Fruit fly (Drosophila melanogaster) whole organism, embryonic: ENCODE data around the gene CG42272.

Experiments
- Aef1 ChIP-seq: fragments of 200-800 bp; sonication (Bioruptor generic); IDR thresholded peaks from 3 replicates; pipeline ENCODE4 v1.3.6; 2022; ENCODE audit warnings: missing biosample characterization, missing genetic modification characterization
- B-H1 ChIP-seq: fragments of 200-800 bp; sonication (Bioruptor generic); IDR thresholded peaks from 3 replicates; pipeline ENCODE4 v1.3.6; 2022; ENCODE audit warnings: missing biosample characterization, missing genetic modification characterization
- Bdp1 ChIP-seq: fragments of 200-800 bp; sonication (Bioruptor generic); optimal IDR thresholded peaks from 3 replicates; lab custom pipeline; 2016; ENCODE audit warnings: missing biosample characterization, missing genetic modification characterization
- C15 ChIP-seq: fragments of 200-800 bp; sonication (Bioruptor generic); IDR thresholded peaks from 3 replicates; pipeline ENCODE4 v1.3.6; 2022; ENCODE audit warnings: missing biosample characterization, missing genetic modification characterization
- CG10321 ChIP-seq: fragments of 200-800 bp; sonication (Bioruptor generic); IDR thresholded peaks from 2 replicates; pipeline ENCODE4 v1.3.6; 2022; ENCODE audit warnings: missing biosample characterization, missing genetic modification characterization
- CG13287 ChIP-seq: fragments of 200-800 bp; sonication (Bioruptor generic); IDR thresholded peaks from 2 replicates; pipeline ENCODE4 v1.3.6; 2022; ENCODE audit warnings: missing biosample characterization, missing genetic modification characterization; ENCODE audit not compliant: partially characterized antibody
- CG15696 ChIP-seq: fragments of 200-800 bp; sonication (Bioruptor generic); optimal IDR thresholded peaks from 2 replicates; lab custom pipeline; 2019; ENCODE audit warnings: missing biosample characterization, mild to moderate bottlenecking, missing genetic modification characterization, moderate library complexity
- CG17328 ChIP-seq: fragments of 200-800 bp; sonication (Bioruptor generic); IDR thresholded peaks from 2 replicates; pipeline ENCODE4 v1.3.6; 2022; ENCODE audit warnings: missing biosample characterization, missing genetic modification characterization
- CG17802 ChIP-seq: fragments of 200-800 bp; sonication (Bioruptor generic); optimal IDR thresholded peaks from 2 replicates; lab custom pipeline; 2018; ENCODE audit warnings: missing biosample characterization, mild to moderate bottlenecking, missing genetic modification characterization, moderate library complexity
- CG18764 ChIP-seq: fragments of 200-800 bp; sonication (Bioruptor generic); optimal IDR thresholded peaks from 3 replicates; lab custom pipeline; 2016; ENCODE audit warnings: missing biosample characterization, missing genetic modification characterization
- CG3726 ChIP-seq: fragments of 200-800 bp; sonication (Bioruptor generic); IDR thresholded peaks from 3 replicates; pipeline ENCODE4, ENCODE4 v1.3.6; 2022; ENCODE audit warnings: missing biosample characterization, missing genetic modification characterization
- CG4707 ChIP-seq: fragments of 200-800 bp; sonication (Bioruptor generic); optimal IDR thresholded peaks from 2 replicates; lab custom pipeline; 2018; ENCODE audit warnings: missing biosample characterization, mild to moderate bottlenecking, missing genetic modification characterization, moderate library complexity
- CG4730 ChIP-seq: fragments of 200-800 bp; sonication (Bioruptor generic); IDR thresholded peaks from 2 replicates; pipeline ENCODE4 v1.3.6; 2022; ENCODE audit warnings: missing biosample characterization, missing genetic modification characterization
- CG6175 ChIP-seq: fragments of 200-800 bp; sonication (Bioruptor generic); IDR thresholded peaks from 3 replicates; pipeline ENCODE4 v1.3.6; 2022; ENCODE audit warnings: missing biosample characterization, missing genetic modification characterization
- CG6791 ChIP-seq: fragments of 200-800 bp; sonication (Bioruptor generic); IDR thresholded peaks from 3 replicates; pipeline ENCODE4 v1.3.6; 2022; ENCODE audit warnings: missing biosample characterization, missing genetic modification characterization; ENCODE audit not compliant: partially characterized antibody
- CG7357 ChIP-seq: fragments of 200-800 bp; sonication (Bioruptor generic); IDR thresholded peaks from 3 replicates; pipeline ENCODE4 v1.3.6; 2022; ENCODE audit warnings: missing biosample characterization, missing genetic modification characterization
- CG8944 ChIP-seq: fragments of 200-800 bp; sonication (Bioruptor generic); optimal IDR thresholded peaks from 3 replicates; lab custom pipeline; 2016; ENCODE audit warnings: missing biosample characterization, missing genetic modification characterization
- Dek ChIP-seq: fragments of 200-800 bp; sonication (Bioruptor generic); optimal IDR thresholded peaks from 3 replicates; lab custom pipeline; 2019; ENCODE audit warnings: missing biosample characterization, mild to moderate bottlenecking, missing genetic modification characterization, moderate library complexity
- Dip2 ChIP-seq: fragments of 200-800 bp; sonication (Bioruptor generic); IDR thresholded peaks from 2 replicates; pipeline ENCODE4 v1.3.6; 2022; ENCODE audit warnings: missing biosample characterization, missing genetic modification characterization
- E2f2 ChIP-seq: fragments of 200-800 bp; sonication (Bioruptor generic); IDR thresholded peaks from 2 replicates; pipeline ENCODE4 v1.3.6; 2022; ENCODE audit warnings: missing biosample characterization, missing genetic modification characterization
- Eip74EF ChIP-seq, 2 experiments: fragments of 200-800 bp in 1 of 2; fragments of >200 bp in 1 of 2; sonication (Bioruptor generic) in 1 of 2; optimal IDR thresholded peaks; 2 replicates each; lab custom pipeline; 2017 to 2019; ENCODE audit warnings: missing biosample characterization in 2 of 2, missing genetic modification characterization in 2 of 2, mild to moderate bottlenecking in 1 of 2, moderate library complexity in 1 of 2
- Elba2 ChIP-seq: fragments of 200-800 bp; sonication (Bioruptor generic); optimal IDR thresholded peaks from 3 replicates; lab custom pipeline; 2016; ENCODE audit warnings: missing biosample characterization, missing genetic modification characterization
- Fer3 ChIP-seq: fragments of 200-800 bp; sonication (Bioruptor generic); optimal IDR thresholded peaks from 2 replicates; lab custom pipeline; 2018; ENCODE audit warnings: missing biosample characterization, mild to moderate bottlenecking, missing genetic modification characterization, moderate library complexity
- HmgD ChIP-seq: fragments of 200-800 bp; sonication (Bioruptor generic); optimal IDR thresholded peaks from 3 replicates; lab custom pipeline; 2016; ENCODE audit warnings: missing biosample characterization, missing genetic modification characterization
- HmgZ ChIP-seq: fragments of 200-800 bp; sonication (Bioruptor generic); optimal IDR thresholded peaks from 2 replicates; lab custom pipeline; 2018; ENCODE audit warnings: missing biosample characterization, mild to moderate bottlenecking, missing genetic modification characterization
- Hr3 ChIP-seq: fragments of 200-800 bp; sonication (Bioruptor generic); optimal IDR thresholded peaks from 3 replicates; lab custom pipeline; 2016; ENCODE audit warnings: missing biosample characterization, missing genetic modification characterization
- Hr78 ChIP-seq, 2 experiments: fragments of 200-800 bp in 1 of 2; fragments of >200 bp in 1 of 2; sonication (Bioruptor generic) in 1 of 2; optimal IDR thresholded peaks; 2 replicates each; lab custom pipeline; 2017 to 2019; ENCODE audit warnings: missing biosample characterization in 2 of 2, missing genetic modification characterization in 2 of 2, mild to moderate bottlenecking in 1 of 2, moderate library complexity in 1 of 2
- Max ChIP-seq: fragments of 200-800 bp; sonication (Bioruptor generic); optimal IDR thresholded peaks from 2 replicates; lab custom pipeline; 2016; ENCODE audit warnings: missing biosample characterization, mild to moderate bottlenecking, missing genetic modification characterization
- Trl ChIP-seq, 3 experiments: fragments of >200 bp in 2 of 3; fragments of 200-800 bp in 1 of 3; sonication (Bioruptor generic) in 1 of 3; optimal IDR thresholded peaks; 2 replicates in 1 of 3; 3 replicates in 2 of 3; lab custom pipeline; 2016 to 2017; ENCODE audit warnings: missing biosample characterization in 1 of 3, missing genetic modification characterization in 1 of 3
- YL-1 ChIP-seq: fragments of 200-800 bp; sonication (Bioruptor generic); optimal IDR thresholded peaks from 3 replicates; lab custom pipeline; 2017; ENCODE audit warnings: missing biosample characterization, mild to moderate bottlenecking, missing genetic modification characterization
- cad ChIP-seq: fragments of >200 bp; optimal IDR thresholded peaks from 2 replicates; lab custom pipeline; 2017; ENCODE audit warnings: missing biosample characterization, missing genetic modification characterization
- disco-r ChIP-seq: fragments of 200-800 bp; sonication (Bioruptor generic); optimal IDR thresholded peaks from 2 replicates; lab custom pipeline; 2016; ENCODE audit warnings: missing biosample characterization, missing genetic modification characterization
- dmrt99B ChIP-seq: fragments of 200-800 bp; sonication (Bioruptor generic); optimal IDR thresholded peaks from 2 replicates; lab custom pipeline; 2018; ENCODE audit warnings: missing biosample characterization, mild to moderate bottlenecking, missing genetic modification characterization, moderate library complexity
- dysf ChIP-seq: fragments of 200-800 bp; sonication (Bioruptor generic); IDR thresholded peaks from 3 replicates; pipeline ENCODE4 v1.3.6; 2022; ENCODE audit warnings: missing biosample characterization, missing genetic modification characterization
- fu2 ChIP-seq: fragments of 200-800 bp; sonication (Bioruptor generic); optimal IDR thresholded peaks from 2 replicates; lab custom pipeline; 2016; ENCODE audit warnings: missing biosample characterization, missing genetic modification characterization
- hb ChIP-seq: fragments of 200-800 bp; sonication (Bioruptor generic); IDR thresholded peaks from 3 replicates; pipeline ENCODE4 v1.3.6; 2022; ENCODE audit warnings: missing biosample characterization, missing genetic modification characterization; ENCODE audit not compliant: partially characterized antibody
- kni ChIP-seq: fragments of 200-800 bp; sonication (Bioruptor generic); optimal IDR thresholded peaks from 3 replicates; lab custom pipeline; 2017; ENCODE audit warnings: mild to moderate bottlenecking, missing biosample characterization, missing genetic modification reagents, missing genetic modification characterization
- lab ChIP-seq: fragments of 200-800 bp; sonication (Bioruptor generic); optimal IDR thresholded peaks from 3 replicates; lab custom pipeline; 2017; ENCODE audit warnings: missing biosample characterization, missing genetic modification characterization, mild to moderate bottlenecking, moderate library complexity, missing genetic modification reagents
- maf-S ChIP-seq: fragments of 200-800 bp; sonication (Bioruptor generic); optimal IDR thresholded peaks from 2 replicates; lab custom pipeline; 2016; ENCODE audit warnings: missing biosample characterization, missing genetic modification characterization
- nerfin-2 ChIP-seq: fragments of 200-800 bp; sonication (Bioruptor generic); IDR thresholded peaks from 2 replicates; pipeline ENCODE4 v1.3.6; 2022; ENCODE audit warnings: missing biosample characterization, missing genetic modification characterization; ENCODE audit not compliant: partially characterized antibody
- ranshi ChIP-seq: fragments of 200-800 bp; sonication (Bioruptor generic); IDR thresholded peaks from 2 replicates; pipeline ENCODE4 v1.3.6; 2022; ENCODE audit warnings: missing biosample characterization, missing genetic modification characterization
- rib ChIP-seq: fragments of 200-800 bp; sonication (Bioruptor generic); IDR thresholded peaks from 2 replicates; pipeline ENCODE4 v1.3.6; 2022; ENCODE audit warnings: missing biosample characterization, missing genetic modification characterization
- sc ChIP-seq, 3 experiments: fragments of >200 bp in 2 of 3; fragments of 200-800 bp in 1 of 3; sonication (Bioruptor generic) in 1 of 3; optimal IDR thresholded peaks; 2 replicates in 2 of 3; 3 replicates in 1 of 3; lab custom pipeline; 2017; ENCODE audit warnings: mild to moderate bottlenecking in 1 of 3, missing biosample characterization in 1 of 3, missing genetic modification characterization in 1 of 3, missing genetic modification reagents in 1 of 3
- schlank ChIP-seq: fragments of 200-800 bp; sonication (Bioruptor generic); optimal IDR thresholded peaks from 2 replicates; lab custom pipeline; 2018; ENCODE audit warnings: missing biosample characterization, mild to moderate bottlenecking, missing genetic modification characterization
- tio ChIP-seq: fragments of 200-800 bp; sonication (Bioruptor generic); optimal IDR thresholded peaks from 2 replicates; lab custom pipeline; 2017; ENCODE audit warnings: missing biosample characterization, missing genetic modification characterization, inconsistent platforms
- ttk ChIP-seq: fragments of 200-800 bp; sonication (Bioruptor generic); IDR thresholded peaks from 2 replicates; pipeline ENCODE4 v2.1.2; 2022; ENCODE audit warnings: missing biosample characterization, missing genetic modification characterization
- vfl ChIP-seq: fragments of 200-800 bp; sonication (Bioruptor generic); optimal IDR thresholded peaks from 2 replicates; lab custom pipeline; 2016; ENCODE audit warnings: missing biosample characterization, missing genetic modification characterization
- vnd ChIP-seq: fragments of 200-800 bp; sonication (Bioruptor generic); IDR thresholded peaks from 3 replicates; pipeline ENCODE4 v1.3.6; 2022; ENCODE audit warnings: missing biosample characterization, missing genetic modification characterization; ENCODE audit not compliant: partially characterized antibody
- zen ChIP-seq: fragments of 200-800 bp; sonication (Bioruptor generic); optimal IDR thresholded peaks from 3 replicates; lab custom pipeline; 2018; ENCODE audit warnings: missing biosample characterization, mild to moderate bottlenecking, missing genetic modification characterization, moderate library complexity

The CG42272 gene

DNA sequence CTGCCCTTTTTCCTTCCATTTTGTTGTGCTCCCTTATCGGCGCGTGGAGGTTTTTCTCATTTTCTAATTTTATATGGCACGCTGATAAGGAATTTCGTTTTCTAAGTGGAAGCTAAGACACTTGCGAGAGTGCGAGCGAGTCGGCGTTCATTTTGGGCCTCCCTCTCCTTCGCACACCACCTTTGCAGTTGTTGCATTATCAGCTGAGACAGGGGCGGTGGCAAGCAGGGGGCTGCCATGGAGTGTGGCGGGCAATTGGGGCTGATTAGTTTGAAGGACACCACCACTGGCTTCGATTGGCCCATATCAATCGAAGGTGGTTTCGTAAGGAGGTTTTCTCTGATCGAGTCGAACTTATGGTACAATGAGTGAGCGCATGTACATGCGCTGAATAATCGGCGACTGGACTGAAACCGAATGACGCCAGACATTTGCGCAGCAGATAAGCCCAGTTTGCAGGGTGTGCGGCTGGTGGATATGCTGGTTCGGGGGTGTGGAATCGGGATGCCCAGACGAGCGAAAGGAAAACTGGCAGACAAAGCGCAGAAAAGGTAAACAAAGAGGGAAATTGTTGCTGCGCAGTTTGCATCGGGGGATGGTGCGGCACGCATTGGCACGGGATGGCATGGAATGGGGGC, 6.9 kb downstream of the CG42272 start (continued):
- TF ChIP-seq Eip74EF (GFP tag; optimal IDR thresholded peaks at IDR 0.05; lab: Kevin White, UChicago): no peak
- TF ChIP-seq Dip2 (GFP tag; lab: Robert Waterston, UW): no peak
- no peak for TF ChIP-seq Dek (tag; lab: Kevin White, UChicago)
- no peak for TF ChIP-seq maf-S (GFP tag; lab: Kevin White, UChicago)
- no peak for TF ChIP-seq HmgD (GFP tag; lab: Kevin White, UChicago)
- no peak for TF ChIP-seq Hr3 (GFP tag; lab: Kevin White, UChicago)
- TF ChIP-seq Max (GFP tag; lab: Kevin White, UChicago): no peak
- TF ChIP-seq CG8944: no peak
- TF ChIP-seq Fer3: no peak
- no peak for TF ChIP-seq CG17328 (GFP tag; lab: Robert Waterston, UW)
- peak; percentile 74 for TF ChIP-seq lab (GFP tag; lab: Kevin White, UChicago)
- peak; percentile 92 for TF ChIP-seq Aef1 (GFP tag; lab: Robert Waterston, UW)
- no peak for TF ChIP-seq nerfin-2
- TF ChIP-seq sc (optimal IDR thresholded peaks at IDR 0.05; lab: Kevin White, UChicago): no peak
- no peak for TF ChIP-seq sc (GFP tag; optimal IDR thresholded peaks at IDR 0.05; lab: Kevin White, UChicago)
- TF ChIP-seq hb (GFP tag; lab: Robert Waterston, UW): 0 out of 3 replicates have a peak, but pooled peaks have one; percentile 45
- no peak for TF ChIP-seq CG7357 (GFP tag; lab: Robert Waterston, UW)
- no peak for TF ChIP-seq CG4707 (GFP tag; lab: Kevin White, UChicago)
- no peak for TF ChIP-seq CG13287
- TF ChIP-seq kni (GFP tag; lab: Kevin White, UChicago): no peak
- TF ChIP-seq CG6791 (GFP tag; lab: Robert Waterston, UW): no peak
- TF ChIP-seq C15 (GFP tag; lab: Robert Waterston, UW): no peak
- no peak for TF ChIP-seq CG6175 (GFP tag; lab: Robert Waterston, UW)
- TF ChIP-seq cad (GFP tag; lab: Kevin White, UChicago): no peak
- TF ChIP-seq schlank (tag; lab: Kevin White, UChicago): no peak
- no peak for TF ChIP-seq disco-r (GFP tag; lab: Kevin White, UChicago)
- TF ChIP-seq vnd: 0 out of 3 replicates have a peak, but pooled peaks have one; percentile 46
- TF ChIP-seq dmrt99B (tag; lab: Kevin White, UChicago): no peak
- TF ChIP-seq CG3726 (GFP tag; lab: Robert Waterston, UW): no peak
- no peak for TF ChIP-seq CG4730 (GFP tag; lab: Robert Waterston, UW)
- no peak for TF ChIP-seq CG18764 (GFP tag; lab: Kevin White, UChicago)
- no peak for TF ChIP-seq CG15696 (tag; lab: Kevin White, UChicago)
- TF ChIP-seq Bdp1 (GFP tag; lab: Kevin White, UChicago): no peak
- peak; percentile 17; the same call in 1 of the 2 replicates for TF ChIP-seq rib
- TF ChIP-seq ttk: peak; percentile 38; the same call in 1 of the 2 replicates
- no peak for TF ChIP-seq E2f2
- 0 out of 2 replicates have a peak, but pooled peaks have one; percentile 5 for TF ChIP-seq ranshi (GFP tag; lab: Robert Waterston, UW)
- TF ChIP-seq B-H1 (GFP tag; lab: Robert Waterston, UW): no peak
- TF ChIP-seq Elba2 (GFP tag; lab: Kevin White, UChicago): no peak
- TF ChIP-seq YL-1 (GFP tag; lab: Kevin White, UChicago): no peak
- peak; percentile 29 for TF ChIP-seq HmgZ (tag; lab: Kevin White, UChicago)
- TF ChIP-seq CG17802 (tag; lab: Kevin White, UChicago): no peak
- no peak for TF ChIP-seq Hr78 (GFP tag; optimal IDR thresholded peaks at IDR 0.05; lab: Kevin White, UChicago)
- TF ChIP-seq dysf (GFP tag; lab: Robert Waterston, UW): no peak; the same call in 2 of the 3 replicates
- TF ChIP-seq zen: no peak
- TF ChIP-seq CG10321 (GFP tag; lab: Robert Waterston, UW): no peak
- TF ChIP-seq vfl (GFP tag; lab: Kevin White, UChicago): no peak
- TF ChIP-seq fu2 (GFP tag; lab: Kevin White, UChicago): no peak
- TF ChIP-seq Trl (optimal IDR thresholded peaks at IDR 0.05; lab: Kevin White, UChicago): no peak
- TF ChIP-seq Trl (GFP tag; optimal IDR thresholded peaks at IDR 0.05; lab: Kevin White, UChicago): no peak
- no peak for TF ChIP-seq tio (GFP tag; lab: Kevin White, UChicago)
